Fruit fly (Drosophila melanogaster): Measurements from ENCODE around the gene CG15864.
A peak's percentile ranks its signal among the peaks of the same experiment; 100 is the strongest.

CG15864 gene

dm6 chr3R:8272573-8273165 lies 24.4 kb downstream of the CG15864 start (continued):
- TF ChIP-seq dsx (GFP tag; optimal IDR thresholded peaks at IDR 0.05; ENCODE audit: poor library complexity, severe bottlenecking) (no peak), CG11294 (GFP tag; IDR thresholded peaks at IDR 0.05) (no peak), net (GFP tag; optimal IDR thresholded peaks at IDR 0.05) (no peak), Smox (GFP tag; optimal IDR thresholded peaks at IDR 0.05) (peak; percentile 73), lz (GFP tag; optimal IDR thresholded peaks at IDR 0.05) (peak; percentile 65), Ets96B (tag; optimal IDR thresholded peaks at IDR 0.05) (no peak), CG11762 (GFP tag; optimal IDR thresholded peaks at IDR 0.05; ENCODE audit: insufficient read depth) (no peak), CG8119 (GFP tag; IDR thresholded peaks at IDR 0.05) (no peak), pdm3 (GFP tag; optimal IDR thresholded peaks at IDR 0.05) (no peak), eg (GFP tag; IDR thresholded peaks at IDR 0.05) (no peak), CG11902 (GFP tag; optimal IDR thresholded peaks at IDR 0.05) (no peak), esn (GFP tag; optimal IDR thresholded peaks at IDR 0.05) (peak; percentile 72), CG6792 (GFP tag; optimal IDR thresholded peaks at IDR 0.05) (peak; percentile 31), vri (GFP tag; optimal IDR thresholded peaks at IDR 0.05) (no peak), fkh (GFP tag; optimal IDR thresholded peaks at IDR 0.05) (no peak), OdsH (GFP tag; optimal IDR thresholded peaks at IDR 0.05) (no peak), Gug (GFP tag; IDR thresholded peaks at IDR 0.05) (no peak), Hr38 (GFP tag; optimal IDR thresholded peaks at IDR 0.05) (no peak), dac (GFP tag; optimal IDR thresholded peaks at IDR 0.05) (no peak), CG6808 (GFP tag; optimal IDR thresholded peaks at IDR 0.05) (no peak), fd59A (GFP tag; optimal IDR thresholded peaks at IDR 0.05) (no peak), fd85E (GFP tag; optimal IDR thresholded peaks at IDR 0.05) (no peak), Eip93F (GFP tag; optimal IDR thresholded peaks at IDR 0.05) (no peak), Ets21C (GFP tag; optimal IDR thresholded peaks at IDR 0.05) (peak; percentile 62), ss (GFP tag; optimal IDR thresholded peaks at IDR 0.05) (no peak), Eip75B (GFP tag; optimal IDR thresholded peaks at IDR 0.05) (no peak), svp (GFP tag) (peak; percentile 100), Eip78C (GFP tag) (no peak), Blimp-1 (GFP tag; optimal IDR thresholded peaks at IDR 0.05) (no peak), achi (GFP tag; optimal IDR thresholded peaks at IDR 0.05) (no peak), Sox15 (GFP tag; optimal IDR thresholded peaks at IDR 0.05) (no peak), cyc (GFP tag; optimal IDR thresholded peaks at IDR 0.05) (peak; percentile 74), CG3032 (tag; optimal IDR thresholded peaks at IDR 0.05) (no peak), CG8319 (GFP tag; optimal IDR thresholded peaks at IDR 0.05) (no peak)

dm6 chr3R:8275031-8275430 lies 26.8 kb downstream of the CG15864 start:
- no peak for TF ChIP-seq Sox14 (GFP tag; optimal IDR thresholded peaks at IDR 0.05)
- no peak for TF ChIP-seq CG6854 (GFP tag; optimal IDR thresholded peaks at IDR 0.05)
- no peak for TF ChIP-seq CG8119 (GFP tag; IDR thresholded peaks at IDR 0.05)
- no peak for TF ChIP-seq CG9139 (GFP tag; optimal IDR thresholded peaks at IDR 0.05)
- no peak for TF ChIP-seq CG6808 (GFP tag; optimal IDR thresholded peaks at IDR 0.05)
- no peak for TF ChIP-seq Eip75B (GFP tag; optimal IDR thresholded peaks at IDR 0.05)
- no peak for TF ChIP-seq Hr4 (GFP tag; optimal IDR thresholded peaks at IDR 0.05)
- no peak for TF ChIP-seq ss (GFP tag; optimal IDR thresholded peaks at IDR 0.05)
- no peak for TF ChIP-seq cyc (GFP tag; optimal IDR thresholded peaks at IDR 0.05)
- TF ChIP-seq CG6276 (GFP tag; optimal IDR thresholded peaks at IDR 0.05), result no peak

All from whole organism, prepupa.